Worm (Caenorhabditis elegans) whole organism, L2 larva: ENCODE data around the gene ndub-11.

Source experiments
- C34F6.9 ChIP-seq: fragments of 150-350 bp; optimal IDR thresholded peaks from 2 replicates; lab custom pipeline; 2014; ENCODE audit warnings: missing biosample characterization, missing genetic modification characterization
- ZK546.5 ChIP-seq: sonication (generic microtip); optimal IDR thresholded peaks from 2 replicates; lab custom pipeline; 2017; ENCODE audit warnings: missing biosample characterization, missing genetic modification characterization
- ama-1 ChIP-seq: fragments of 150-350 bp; optimal IDR thresholded peaks from 2 replicates; lab custom pipeline; 2018; ENCODE audit warnings: inconsistent platforms
- dmd-4 ChIP-seq: sonication (generic microtip); optimal IDR thresholded peaks from 2 replicates; lab custom pipeline; 2017; ENCODE audit warnings: missing biosample characterization, missing genetic modification characterization
- lin-13 ChIP-seq: fragments of 150-350 bp; optimal IDR thresholded peaks from 2 replicates; lab custom pipeline; 2014; ENCODE audit warnings: missing biosample characterization, missing genetic modification reagents, missing genetic modification characterization
- nhr-10 ChIP-seq: sonication (generic microtip); optimal IDR thresholded peaks from 2 replicates; lab custom pipeline; 2017; ENCODE audit warnings: missing biosample characterization, missing genetic modification characterization
- nhr-11 ChIP-seq: fragments of 150-350 bp; optimal IDR thresholded peaks from 2 replicates; lab custom pipeline; 2014; ENCODE audit warnings: missing biosample characterization, missing genetic modification characterization
- nhr-237 ChIP-seq: fragments of 150-350 bp; optimal IDR thresholded peaks from 2 replicates; lab custom pipeline; 2014; ENCODE audit warnings: missing biosample characterization, missing genetic modification characterization
- nhr-25 ChIP-seq: fragments of 150-350 bp; sonication (generic microtip); optimal IDR thresholded peaks from 3 replicates; lab custom pipeline; 2014; ENCODE audit warnings: missing biosample characterization, missing genetic modification characterization
- nhr-6 ChIP-seq: fragments of 150-350 bp; optimal IDR thresholded peaks from 2 replicates; lab custom pipeline; 2014; ENCODE audit warnings: missing biosample characterization, missing genetic modification characterization
- nhr-77 ChIP-seq: fragments of 150-350 bp; optimal IDR thresholded peaks from 2 replicates; lab custom pipeline; 2014; ENCODE audit warnings: missing biosample characterization, missing genetic modification characterization
- snpc-4 ChIP-seq: fragments of 150-350 bp; optimal IDR thresholded peaks from 2 replicates; lab custom pipeline; 2014; ENCODE audit warnings: missing biosample characterization, missing genetic modification characterization
- unc-62 ChIP-seq: fragments of 150-350 bp; optimal IDR thresholded peaks from 2 replicates; lab custom pipeline; 2014; ENCODE audit warnings: missing biosample characterization, missing genetic modification reagents, missing genetic modification characterization

- no peak for TF ChIP-seq nhr-11 (tag; lab: Kevin White, UChicago)
- TF ChIP-seq nhr-25 (tag; lab: Kevin White, UChicago): no peak
- TF ChIP-seq dmd-4 (tag; lab: Kevin White, UChicago): no peak
- no peak for TF ChIP-seq unc-62 (GFP tag; lab: Kevin White, UChicago)
- TF ChIP-seq ZK546.5: no peak
- no peak for TF ChIP-seq nhr-10 (tag; lab: Kevin White, UChicago)
- TF ChIP-seq nhr-6 (tag; lab: Kevin White, UChicago): no peak
- no peak for TF ChIP-seq lin-13 (GFP tag; lab: Kevin White, UChicago)
- no peak for TF ChIP-seq C34F6.9 (tag; lab: Kevin White, UChicago)
- TF ChIP-seq snpc-4 (tag; lab: Kevin White, UChicago): no peak
- no peak for TF ChIP-seq nhr-237 (tag; lab: Kevin White, UChicago)
- TF ChIP-seq nhr-77: no peak
- TF ChIP-seq ama-1 (lab: Kevin White, UChicago): no peak
Observed at ce11 chrIV:8102231-8102630, 27.8 kb downstream of the ndub-11 start, which contains the start of gene Y42H9AR.5.
